Worm (Caenorhabditis elegans) whole organism, late embryonic: ENCODE data around the gene gpc-1.

Source experiments
- C08G9.2 ChIP-seq: sonication (generic microtip); optimal IDR thresholded peaks from 2 replicates; lab custom pipeline; 2016; ENCODE audit warnings: mild to moderate bottlenecking, missing genetic modification characterization, moderate library complexity, missing compliant biosample characterization
- K02D7.2 ChIP-seq: sonication (generic microtip); optimal IDR thresholded peaks from 2 replicates; lab custom pipeline; 2017; ENCODE audit warnings: mild to moderate bottlenecking, missing genetic modification characterization, missing compliant biosample characterization
- K09A11.1 ChIP-seq: sonication (generic microtip); optimal IDR thresholded peaks from 2 replicates; lab custom pipeline; 2017; ENCODE audit warnings: antibody characterized with exemption, mild to moderate bottlenecking, missing genetic modification characterization, missing compliant biosample characterization; ENCODE audit not compliant: insufficient read depth
- T23F11.4 ChIP-seq: fragments of 200-800 bp; sonication (Bioruptor generic); optimal IDR thresholded peaks from 2 replicates; lab custom pipeline; 2018; ENCODE audit warnings: mild to moderate bottlenecking, missing genetic modification characterization, missing compliant biosample characterization
- ama-1 ChIP-seq: fragments of 150-350 bp; optimal IDR thresholded peaks from 2 replicates; lab custom pipeline; 2014
- ceh-14 ChIP-seq: sonication (generic microtip); optimal IDR thresholded peaks from 2 replicates; lab custom pipeline; 2016; ENCODE audit warnings: missing genotype, missing genetic modification characterization, missing compliant biosample characterization
- ceh-19 ChIP-seq: fragments of 200-800 bp; sonication (Bioruptor generic); optimal IDR thresholded peaks from 2 replicates; lab custom pipeline; 2018; ENCODE audit warnings: mild to moderate bottlenecking, missing genetic modification characterization, missing compliant biosample characterization
- ceh-22 ChIP-seq: sonication (generic microtip); optimal IDR thresholded peaks from 2 replicates; lab custom pipeline; 2017; ENCODE audit warnings: missing biosample characterization, missing genetic modification characterization
- ceh-24 ChIP-seq: sonication (generic microtip); optimal IDR thresholded peaks from 2 replicates; lab custom pipeline; 2016; ENCODE audit warnings: mild to moderate bottlenecking, missing genetic modification characterization, missing compliant biosample characterization
- ceh-31 ChIP-seq: sonication (generic microtip); optimal IDR thresholded peaks from 2 replicates; lab custom pipeline; 2016; ENCODE audit warnings: missing genetic modification characterization, missing compliant biosample characterization
- ceh-34 ChIP-seq: sonication (generic microtip); optimal IDR thresholded peaks from 2 replicates; lab custom pipeline; 2016; ENCODE audit warnings: mild to moderate bottlenecking, missing genetic modification characterization, missing compliant biosample characterization
- ceh-48 ChIP-seq: sonication (generic microtip); optimal IDR thresholded peaks from 2 replicates; lab custom pipeline; 2016; ENCODE audit warnings: missing genetic modification characterization, inconsistent platforms, missing compliant biosample characterization
- ceh-6 ChIP-seq: fragments of 200-800 bp; sonication (Bioruptor generic); optimal IDR thresholded peaks from 2 replicates; lab custom pipeline; 2018; ENCODE audit warnings: mild to moderate bottlenecking, missing genetic modification characterization, missing compliant biosample characterization
- che-1 ChIP-seq: sonication (generic microtip); optimal IDR thresholded peaks from 2 replicates; lab custom pipeline; 2016; ENCODE audit warnings: mild to moderate bottlenecking, missing genetic modification characterization, missing compliant biosample characterization
- dve-1 ChIP-seq: sonication (generic microtip); optimal IDR thresholded peaks from 2 replicates; lab custom pipeline; 2017; ENCODE audit warnings: antibody characterized with exemption, mild to moderate bottlenecking, missing genetic modification characterization, missing compliant biosample characterization
- elt-2 ChIP-seq: sonication (generic microtip); optimal IDR thresholded peaks from 2 replicates; lab custom pipeline; 2016; ENCODE audit warnings: missing genetic modification reagents, missing genetic modification characterization, missing compliant biosample characterization
- ets-4 ChIP-seq: sonication (generic microtip); optimal IDR thresholded peaks from 2 replicates; lab custom pipeline; 2016; ENCODE audit warnings: missing genetic modification characterization, missing compliant biosample characterization
- eyg-1 ChIP-seq: sonication (generic microtip); optimal IDR thresholded peaks from 2 replicates; lab custom pipeline; 2016; ENCODE audit warnings: missing genotype, missing genetic modification characterization, missing compliant biosample characterization
- fax-1 ChIP-seq: sonication (generic microtip); optimal IDR thresholded peaks from 2 replicates; lab custom pipeline; 2016; ENCODE audit warnings: missing genotype, missing genetic modification characterization, missing compliant biosample characterization
- hlh-13 ChIP-seq: fragments of 200-800 bp; sonication (Bioruptor generic); optimal IDR thresholded peaks from 2 replicates; lab custom pipeline; 2018; ENCODE audit warnings: mild to moderate bottlenecking, missing genetic modification characterization, missing compliant biosample characterization
- hlh-15 ChIP-seq: sonication (generic microtip); optimal IDR thresholded peaks from 2 replicates; lab custom pipeline; 2016; ENCODE audit warnings: missing genetic modification characterization, missing compliant biosample characterization
- hlh-30 ChIP-seq: sonication (generic microtip); optimal IDR thresholded peaks from 2 replicates; lab custom pipeline; 2017; ENCODE audit warnings: antibody characterized with exemption, missing genetic modification characterization, missing compliant biosample characterization; ENCODE audit not compliant: insufficient read depth
- hlh-6 ChIP-seq: sonication (generic microtip); optimal IDR thresholded peaks from 2 replicates; lab custom pipeline; 2016; ENCODE audit warnings: missing genotype, missing genetic modification characterization, missing compliant biosample characterization
- lim-6 ChIP-seq: sonication (generic microtip); optimal IDR thresholded peaks from 2 replicates; lab custom pipeline; 2016; ENCODE audit warnings: missing genetic modification characterization, missing compliant biosample characterization
- lin-11 ChIP-seq: fragments of 200-800 bp; sonication (Bioruptor generic); optimal IDR thresholded peaks from 2 replicates; lab custom pipeline; 2018; ENCODE audit warnings: mild to moderate bottlenecking, missing genetic modification characterization, missing compliant biosample characterization
- mec-3 ChIP-seq: sonication (generic microtip); optimal IDR thresholded peaks from 2 replicates; lab custom pipeline; 2016; ENCODE audit warnings: borderline replicate concordance, missing genetic modification characterization, missing compliant biosample characterization
- nhr-232 ChIP-seq: sonication (generic microtip); optimal IDR thresholded peaks from 2 replicates; lab custom pipeline; 2016; ENCODE audit warnings: missing genetic modification characterization, missing compliant biosample characterization
- odd-2 ChIP-seq: sonication (generic microtip); optimal IDR thresholded peaks from 2 replicates; lab custom pipeline; 2017; ENCODE audit warnings: antibody characterized with exemption, mild to moderate bottlenecking, missing genetic modification characterization, missing compliant biosample characterization
- pax-1 ChIP-seq: fragments of 150-350 bp; optimal IDR thresholded peaks from 2 replicates; lab custom pipeline; 2014; ENCODE audit warnings: missing biosample characterization, missing genetic modification characterization
- pha-2 ChIP-seq: sonication (generic microtip); optimal IDR thresholded peaks from 2 replicates; lab custom pipeline; 2017; ENCODE audit warnings: mild to moderate bottlenecking, missing genetic modification characterization, missing compliant biosample characterization
- pha-4 ChIP-seq: fragments of 150-350 bp; optimal IDR thresholded peaks from 2 replicates; lab custom pipeline; 2018; ENCODE audit warnings: missing biosample characterization, missing genetic modification reagents, missing genetic modification characterization
- sox-2 ChIP-seq: fragments of 200-800 bp; sonication (Bioruptor generic); IDR thresholded peaks from 2 replicates; pipeline ENCODE4 v1.3.6; 2022; ENCODE audit warnings: missing genetic modification reagents, missing genetic modification characterization, missing compliant biosample characterization
- ttx-3 ChIP-seq: sonication (generic microtip); optimal IDR thresholded peaks from 2 replicates; lab custom pipeline; 2016; ENCODE audit warnings: missing genetic modification reagents, missing genetic modification characterization, missing compliant biosample characterization
- unc-3 ChIP-seq, 2 experiments: fragments of 200-800 bp in 1 of 2; sonication (Bioruptor generic) in 1 of 2; sonication (generic microtip) in 1 of 2; conservative IDR thresholded peaks in 1 of 2; optimal IDR thresholded peaks in 1 of 2; 2 replicates each; pipeline versions ENCODE4 v1.3.6 to Lab custom; 2016 to 2022; ENCODE audit warnings: missing compliant biosample characterization in 2 of 2, missing genetic modification characterization in 2 of 2, missing genetic modification reagents in 1 of 2
- unc-42 ChIP-seq: sonication (generic microtip); optimal IDR thresholded peaks from 2 replicates; lab custom pipeline; 2016; ENCODE audit warnings: missing genotype, missing genetic modification characterization, missing compliant biosample characterization
- ztf-16 ChIP-seq: sonication (generic microtip); optimal IDR thresholded peaks from 2 replicates; lab custom pipeline; 2017; ENCODE audit warnings: missing genetic modification characterization, missing compliant biosample characterization

Gene gpc-1

DNA sequence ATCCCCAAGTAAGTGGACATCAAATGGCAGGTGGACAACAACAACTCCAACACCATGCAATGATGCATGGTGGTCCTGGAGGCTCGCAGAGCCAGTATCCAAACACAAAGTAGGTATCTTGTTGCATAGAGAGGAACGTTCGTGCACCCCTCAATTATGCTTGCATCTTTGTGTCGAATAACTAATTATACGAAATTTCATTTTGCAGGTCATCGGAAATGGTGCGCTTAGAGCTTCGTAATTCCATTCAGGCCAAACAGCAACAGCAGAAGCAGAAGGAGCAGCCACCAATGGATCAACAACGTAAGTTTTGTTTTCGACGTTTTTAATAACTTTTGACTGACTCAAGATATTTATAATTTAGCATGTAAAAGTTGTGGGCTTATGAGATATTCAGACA, 31.6 kb upstream of the gpc-1 start:
- TF ChIP-seq unc-42 (peak; percentile 69), K02D7.2 (tag; lab: Kevin White, UChicago) (no peak)

DNA sequence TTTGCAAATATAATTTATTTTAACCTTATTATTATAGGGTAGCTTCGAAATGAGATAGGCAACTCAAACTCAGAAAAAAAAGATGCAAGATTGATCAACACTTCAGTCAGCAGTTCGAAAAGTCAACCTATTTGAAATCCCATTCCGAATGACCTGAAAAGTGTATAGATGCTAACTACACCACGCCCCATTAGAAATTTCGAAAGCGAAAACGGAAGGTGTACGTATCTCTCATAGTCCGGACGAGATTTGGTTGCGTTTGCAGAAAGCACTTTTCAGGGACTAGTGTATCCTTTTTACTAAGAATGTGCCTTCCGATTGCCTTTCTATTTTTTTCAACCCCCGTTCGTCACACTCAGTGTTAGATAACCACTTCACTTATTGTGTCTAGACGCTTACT, 30.9 kb upstream of the gpc-1 start:
- TF ChIP-seq sox-2 (GFP tag; lab: Robert Waterston, UW) (no peak), ceh-19 (GFP tag; lab: Kevin White, UChicago) (no peak), ceh-6 (GFP tag; lab: Kevin White, UChicago) (no peak), ceh-31 (tag; lab: Kevin White, UChicago) (no peak), che-1 (tag; lab: Kevin White, UChicago) (no peak), pha-4 (tag; lab: Kevin White, UChicago) (no peak), hlh-15 (tag; lab: Kevin White, UChicago) (no peak), K09A11.1 (no peak)

DNA sequence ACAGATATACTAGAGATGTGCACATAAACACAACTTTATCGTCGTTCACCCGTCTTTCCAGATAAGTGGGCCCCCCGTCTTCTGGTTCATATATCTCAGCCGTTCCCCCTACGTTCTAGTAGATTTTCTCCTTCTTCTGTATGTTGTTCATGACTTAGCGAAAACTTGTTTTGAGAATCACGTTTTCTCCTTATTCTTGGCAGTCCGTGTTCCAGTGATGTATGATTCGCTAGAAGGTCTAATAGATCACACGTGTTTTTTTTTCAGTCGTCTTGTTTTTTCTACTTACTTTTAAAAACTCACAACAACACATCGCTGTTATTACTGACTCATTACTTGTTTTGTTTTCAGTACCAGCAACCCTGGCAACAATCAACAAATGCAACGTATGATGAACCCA, 30.3 kb upstream of the gpc-1 start:
- no peak for TF ChIP-seq ets-4 (tag; lab: Kevin White, UChicago)
- no peak for TF ChIP-seq hlh-6 (tag; lab: Kevin White, UChicago)
- TF ChIP-seq elt-2 (tag; lab: Kevin White, UChicago), result no peak
- TF ChIP-seq lin-11 (tag; lab: Kevin White, UChicago), result no peak
- no peak for TF ChIP-seq ceh-14
- TF ChIP-seq unc-3 (GFP tag; conservative IDR thresholded peaks at IDR 0.05; lab: Robert Waterston, UW), result no peak
- no peak for TF ChIP-seq unc-3 (tag; optimal IDR thresholded peaks at IDR 0.05; lab: Kevin White, UChicago)
- TF ChIP-seq T23F11.4 (GFP tag; lab: Kevin White, UChicago), result no peak
- TF ChIP-seq ttx-3 (tag; lab: Kevin White, UChicago), result no peak
- no peak for TF ChIP-seq che-1 (tag; lab: Kevin White, UChicago)
- TF ChIP-seq ceh-48 (tag; lab: Kevin White, UChicago), result no peak
- no peak for TF ChIP-seq ceh-22 (tag; lab: Kevin White, UChicago)

DNA sequence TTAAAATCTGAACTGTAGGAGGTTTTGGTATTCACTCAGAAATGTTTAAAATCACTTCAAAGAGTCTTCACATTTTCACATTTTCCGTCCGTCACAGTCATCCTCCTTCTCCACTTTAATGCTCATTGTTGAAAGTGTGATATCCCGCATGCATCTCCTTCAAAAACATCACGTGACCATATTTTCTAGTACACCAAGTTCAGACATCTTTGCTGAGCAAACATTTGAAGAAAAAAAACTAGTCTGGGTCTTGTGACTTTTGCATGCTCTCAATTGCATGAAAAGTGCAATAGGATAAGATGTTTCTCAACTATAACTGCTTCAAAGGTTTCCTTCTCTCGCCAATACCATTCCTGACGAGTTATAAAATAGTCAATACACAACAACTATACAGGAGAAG, 29.4 kb upstream of the gpc-1 start:
- TF ChIP-seq hlh-30 (tag; lab: Kevin White, UChicago) (peak; percentile 72), fax-1 (tag; lab: Kevin White, UChicago) (no peak)

DNA sequence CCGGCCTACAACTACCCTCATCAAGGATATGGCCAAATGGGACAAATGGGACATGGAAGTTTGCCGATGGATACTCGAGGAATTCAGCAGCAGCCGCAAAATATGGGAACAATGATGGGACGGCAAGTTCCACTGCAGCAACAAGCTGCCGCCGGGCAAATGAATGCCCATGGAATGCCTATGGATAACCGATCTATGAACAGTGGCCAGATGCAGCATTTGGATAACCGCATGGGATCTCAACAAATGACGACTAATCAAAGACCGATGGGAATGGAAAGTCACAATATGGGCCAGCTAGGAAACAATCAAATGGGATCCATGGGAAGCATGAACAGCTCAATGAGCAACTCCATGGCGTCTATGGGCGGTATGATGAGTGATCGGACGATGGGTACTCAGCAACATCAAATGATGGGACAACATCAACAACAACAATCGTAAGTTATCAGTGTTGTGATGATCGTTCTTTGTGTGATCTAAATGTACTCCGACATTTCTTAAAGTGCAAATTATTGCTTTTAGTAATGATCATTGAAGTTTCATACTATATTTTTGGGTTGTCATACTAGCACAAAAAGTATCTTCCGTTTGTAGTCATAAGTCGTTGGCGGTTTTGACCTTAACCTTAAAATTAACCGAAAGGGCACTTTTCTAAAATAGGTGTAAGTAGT, 28.7 kb upstream of the gpc-1 start:
- TF ChIP-seq fax-1 (tag; lab: Kevin White, UChicago) (no peak), nhr-232 (tag; lab: Kevin White, UChicago) (no peak), lim-6 (tag; lab: Kevin White, UChicago) (no peak), C08G9.2 (no peak), hlh-13 (GFP tag; lab: Kevin White, UChicago) (no peak)
- TF ChIP-seq, all 69 proteins: peak for 0

DNA sequence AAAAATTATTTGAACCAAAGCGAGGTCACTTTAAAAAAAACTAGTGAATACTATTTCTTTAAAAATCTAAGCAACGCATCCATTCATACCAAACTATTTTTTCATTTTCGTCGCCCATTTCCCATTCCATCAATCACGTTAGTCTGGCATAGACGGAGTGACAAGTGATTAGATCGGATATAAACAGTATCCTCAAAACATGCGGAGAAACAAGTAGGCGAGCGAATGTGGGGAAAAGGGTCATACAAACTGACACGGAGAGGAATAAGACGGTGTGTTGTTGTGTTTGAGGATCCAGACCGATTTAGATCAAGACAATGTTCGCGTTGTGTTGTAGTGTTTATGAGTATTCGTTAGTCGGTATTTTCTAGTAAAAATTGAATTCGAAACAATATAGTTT, 27.6 kb upstream of the gpc-1 start:
- TF ChIP-seq nhr-232 (tag; lab: Kevin White, UChicago) (no peak), ceh-34 (no peak), mec-3 (tag; lab: Kevin White, UChicago) (no peak), odd-2 (no peak), ceh-24 (tag; lab: Kevin White, UChicago) (no peak), pha-2 (tag; lab: Kevin White, UChicago) (no peak), ztf-16 (tag; lab: Kevin White, UChicago) (no peak), pax-1 (tag; lab: Kevin White, UChicago) (no peak), eyg-1 (tag; lab: Kevin White, UChicago) (no peak), ama-1 (no peak), dve-1 (tag; lab: Kevin White, UChicago) (no peak)
